Worm (Caenorhabditis elegans) whole organism, L4 larva: ENCODE measurements around the gene arl-8.

Source experiments
- D1046.2 ChIP-seq: fragments of 200-800 bp; sonication (Bioruptor generic); IDR thresholded peaks from 2 replicates; pipeline ENCODE4 v1.3.6; 2022; ENCODE audit warnings: missing genetic modification characterization, missing compliant biosample characterization
- Y105C5A.15 ChIP-seq: fragments of 200-800 bp; sonication (Bioruptor generic); IDR thresholded peaks from 2 replicates; pipeline ENCODE4 v1.3.6; 2022; ENCODE audit warnings: missing genetic modification characterization, missing compliant biosample characterization
- arid-1 ChIP-seq: fragments of 200-800 bp; sonication (Bioruptor generic); conservative IDR thresholded peaks from 2 replicates; pipeline ENCODE4 v1.3.6; 2022; ENCODE audit warnings: missing genetic modification reagents, missing genetic modification characterization, missing compliant biosample characterization
- dmd-8 ChIP-seq: fragments of 200-800 bp; sonication (Bioruptor generic); IDR thresholded peaks from 2 replicates; pipeline ENCODE4 v1.3.6; 2022; ENCODE audit warnings: missing genetic modification characterization, missing compliant biosample characterization
- nhr-77 ChIP-seq: fragments of 150-350 bp; optimal IDR thresholded peaks from 2 replicates; lab custom pipeline; 2014; ENCODE audit warnings: missing biosample characterization, missing genetic modification characterization
- pha-4 ChIP-seq, 2 experiments: fragments of 150-350 bp in 1 of 2; fragments of 200-800 bp in 1 of 2; sonication (Bioruptor generic) in 1 of 2; IDR thresholded peaks in 1 of 2; optimal IDR thresholded peaks in 1 of 2; 2 replicates each; pipeline versions ENCODE4 v1.3.6 to Lab custom; 2014 to 2022; ENCODE audit warnings: missing genetic modification characterization in 2 of 2, missing genetic modification reagents in 2 of 2, missing biosample characterization in 1 of 2, missing compliant biosample characterization in 1 of 2
- rbr-2 ChIP-seq: sonication (generic microtip); optimal IDR thresholded peaks from 2 replicates; lab custom pipeline; 2016; ENCODE audit warnings: missing genotype, missing genetic modification characterization, missing compliant biosample characterization
- set-16 ChIP-seq: fragments of 200-800 bp; sonication (Bioruptor generic); IDR thresholded peaks from 2 replicates; pipeline ENCODE4 v1.3.6; 2022; ENCODE audit warnings: missing genetic modification reagents, missing genetic modification characterization, missing compliant biosample characterization
- snpc-4 ChIP-seq: fragments of 150-350 bp; optimal IDR thresholded peaks from 2 replicates; lab custom pipeline; 2014; ENCODE audit warnings: missing biosample characterization, missing genetic modification characterization

ce11 chrIV:14825379-14825778 lies 27.4 kb downstream of the arl-8 start, which contains the start of gene rps-18:
- no peak for TF ChIP-seq pha-4 (GFP tag; IDR thresholded peaks at IDR 0.05; lab: Robert Waterston, UW)
- no peak for TF ChIP-seq pha-4 (tag; optimal IDR thresholded peaks at IDR 0.05; lab: Kevin White, UChicago)
- no peak for TF ChIP-seq arid-1 (GFP tag; lab: Robert Waterston, UW)
- no peak for TF ChIP-seq nhr-77 (tag; lab: Kevin White, UChicago)
- no peak for TF ChIP-seq dmd-8
- TF ChIP-seq set-16 (GFP tag; lab: Robert Waterston, UW): no peak
- no peak for TF ChIP-seq rbr-2 (tag; lab: Kevin White, UChicago)
- TF ChIP-seq Y105C5A.15: no peak
- no peak for TF ChIP-seq D1046.2 (GFP tag; lab: Robert Waterston, UW)
- no peak for TF ChIP-seq snpc-4
